Fruit fly (Drosophila melanogaster): ENCODE results near the gene mRF1.

Gene mRF1

DNA sequence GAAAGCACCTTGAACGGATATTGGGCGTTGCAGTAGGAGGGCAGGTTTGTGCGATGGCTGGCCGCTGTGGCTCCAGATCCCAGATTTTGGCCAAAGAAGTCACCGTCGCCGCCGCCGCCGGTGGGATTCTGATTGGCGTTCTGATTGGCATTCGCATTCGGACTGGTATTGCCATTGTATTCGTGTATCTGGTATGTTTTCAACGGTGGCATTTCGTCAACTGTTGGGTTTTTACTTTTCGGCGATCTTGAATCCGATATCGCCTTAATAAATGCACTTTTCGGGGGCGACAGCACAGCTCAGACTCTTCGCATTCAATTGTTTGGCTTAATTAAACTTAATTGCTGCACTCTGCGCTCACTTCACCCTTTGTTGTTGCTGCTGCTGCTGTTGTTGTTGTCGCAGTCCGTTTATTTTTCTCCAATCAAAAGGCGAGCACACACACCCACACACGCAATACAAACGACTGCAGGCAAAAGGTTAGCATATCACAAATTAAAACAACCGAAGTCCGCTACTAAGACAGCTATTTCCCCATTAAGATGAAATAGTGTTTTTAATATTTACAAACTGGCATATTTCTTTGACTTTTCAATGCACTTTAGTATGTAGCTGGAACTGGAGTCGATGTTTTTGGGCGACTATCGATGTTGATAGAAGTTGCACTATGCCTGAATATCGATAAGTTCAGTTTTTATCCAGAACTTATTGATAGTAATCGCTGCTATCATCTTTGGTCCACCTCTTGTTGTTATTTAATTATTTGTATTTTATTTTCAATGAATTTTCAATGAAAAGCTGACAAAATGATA, at the start of gene mRF1, which contains the start of gene CG9426:
mRF1 (plus strand) TSS at position 699 of the 812 bp plus-strand sequence.
CG9426 (minus strand) TSS at position 643 of the 812 bp plus-strand sequence.
- TF ChIP-seq Vsx2 (GFP tag; optimal IDR thresholded peaks at IDR 0.05; ENCODE audit: partially characterized antibody) (no peak), Dfd (GFP tag; optimal IDR thresholded peaks at IDR 0.05) (no peak), foxo (GFP tag; optimal IDR thresholded peaks at IDR 0.05) (no peak), GATAd (GFP tag; optimal IDR thresholded peaks at IDR 0.05) (no peak), HLH106 (tag; optimal IDR thresholded peaks at IDR 0.05) (peak; percentile 20), CG9705 (GFP tag; optimal IDR thresholded peaks at IDR 0.05) (no peak), usp (GFP tag; optimal IDR thresholded peaks at IDR 0.05) (no peak), br (GFP tag; optimal IDR thresholded peaks at IDR 0.05) (peak; percentile 41), dmrt93B (GFP tag; optimal IDR thresholded peaks at IDR 0.05) (no peak), rgr (GFP tag; optimal IDR thresholded peaks at IDR 0.05) (peak; percentile 41), psq (GFP tag; optimal IDR thresholded peaks at IDR 0.05) (peak; percentile 15), CrebA (GFP tag; optimal IDR thresholded peaks at IDR 0.05; ENCODE audit: borderline replicate concordance) (no peak), Mio (GFP tag; optimal IDR thresholded peaks at IDR 0.05) (no peak), Dif (GFP tag; optimal IDR thresholded peaks at IDR 0.05; ENCODE audit: partially characterized antibody) (no peak), Sp1 (GFP tag; optimal IDR thresholded peaks at IDR 0.05) (no peak), fru (GFP tag; optimal IDR thresholded peaks at IDR 0.05) (peak; percentile 0), Hr83 (GFP tag; optimal IDR thresholded peaks at IDR 0.05; ENCODE audit: poor library complexity, severe bottlenecking) (peak; percentile 74), brk (GFP tag; optimal IDR thresholded peaks at IDR 0.05) (no peak), OdsH (GFP tag; optimal IDR thresholded peaks at IDR 0.05) (no peak), sv (GFP tag; optimal IDR thresholded peaks at IDR 0.05) (no peak), Rel (GFP tag; optimal IDR thresholded peaks at IDR 0.05) (no peak), Rel (tag; optimal IDR thresholded peaks at IDR 0.05) (peak; percentile 1), h (GFP tag; optimal IDR thresholded peaks at IDR 0.05) (peak; percentile 55), pan (optimal IDR thresholded peaks at IDR 0.05) (no peak), jim (GFP tag; optimal IDR thresholded peaks at IDR 0.05) (no peak), CG32264 (GFP tag; optimal IDR thresholded peaks at IDR 0.05) (no peak), tai (GFP tag; optimal IDR thresholded peaks at IDR 0.05) (no peak), woc (GFP tag; optimal IDR thresholded peaks at IDR 0.05) (no peak), Hnf4 (GFP tag; optimal IDR thresholded peaks at IDR 0.05) (peak; percentile 79), Hr78 (GFP tag; optimal IDR thresholded peaks at IDR 0.05) (no peak), lola (GFP tag; optimal IDR thresholded peaks at IDR 0.05) (no peak), Jra (GFP tag; optimal IDR thresholded peaks at IDR 0.05) (peak; percentile 37)

DNA sequence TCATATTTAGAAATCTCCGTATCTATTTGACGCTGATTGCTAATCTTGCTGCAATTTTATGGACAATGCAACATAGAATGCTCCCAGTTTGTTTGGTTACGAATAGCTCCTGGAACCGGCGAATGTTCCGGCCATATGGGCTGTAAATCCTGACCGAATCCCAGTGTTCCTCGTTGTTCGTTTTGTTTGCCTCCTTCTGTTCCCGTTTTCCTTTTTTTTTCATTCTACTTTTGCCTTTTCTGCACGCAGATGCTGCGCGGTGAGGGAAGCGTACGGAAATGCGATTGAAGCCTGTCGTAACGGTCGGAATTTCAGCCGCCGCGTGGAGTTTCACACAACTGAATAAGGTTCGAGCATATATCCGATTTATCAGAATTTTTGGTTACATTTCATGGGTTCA, 43.7 kb upstream of the mRF1 start, which contains the start of gene CG43925:
CG43925 (plus strand) TSS at position 301 of the 400 bp plus-strand sequence.
- TF ChIP-seq Hr83 (GFP tag; optimal IDR thresholded peaks at IDR 0.05; ENCODE audit: poor library complexity, severe bottlenecking), result no peak
- no peak for TF ChIP-seq dl (GFP tag; optimal IDR thresholded peaks at IDR 0.05; ENCODE audit: insufficient read depth in 1 of 2, partially characterized antibody in 2 of 2)
- TF ChIP-seq Vsx2 (GFP tag; optimal IDR thresholded peaks at IDR 0.05; ENCODE audit: partially characterized antibody), result no peak
- TF ChIP-seq h (GFP tag; optimal IDR thresholded peaks at IDR 0.05), result no peak
- TF ChIP-seq CG32264 (GFP tag; optimal IDR thresholded peaks at IDR 0.05), result no peak
- TF ChIP-seq brk (GFP tag; optimal IDR thresholded peaks at IDR 0.05), result no peak
- TF ChIP-seq CrebA (GFP tag; optimal IDR thresholded peaks at IDR 0.05; ENCODE audit: borderline replicate concordance), result no peak
- no peak for TF ChIP-seq Myc (optimal IDR thresholded peaks at IDR 0.05)
- TF ChIP-seq ey (GFP tag; optimal IDR thresholded peaks at IDR 0.05), result no peak
- no peak for TF ChIP-seq jim (GFP tag; optimal IDR thresholded peaks at IDR 0.05)
- no peak for TF ChIP-seq dmrt93B (GFP tag; optimal IDR thresholded peaks at IDR 0.05)
- no peak for TF ChIP-seq Hnf4 (GFP tag; optimal IDR thresholded peaks at IDR 0.05)
- TF ChIP-seq foxo (GFP tag; optimal IDR thresholded peaks at IDR 0.05), result no peak
- TF ChIP-seq pan (optimal IDR thresholded peaks at IDR 0.05), result no peak
- no peak for TF ChIP-seq HLH106 (tag; optimal IDR thresholded peaks at IDR 0.05)
- TF ChIP-seq psq (GFP tag; optimal IDR thresholded peaks at IDR 0.05), result no peak
- TF ChIP-seq Dif (GFP tag; optimal IDR thresholded peaks at IDR 0.05; ENCODE audit: partially characterized antibody), result no peak
- TF ChIP-seq Hr78 (GFP tag; optimal IDR thresholded peaks at IDR 0.05), result no peak
- no peak for TF ChIP-seq lola (GFP tag; optimal IDR thresholded peaks at IDR 0.05)
- TF ChIP-seq rgr (GFP tag; optimal IDR thresholded peaks at IDR 0.05), result no peak
